Fruit fly (Drosophila melanogaster) S2 (cell line): ENCODE measurements around the gene CG7879.

Source experiments
- CG8478 ChIP-seq: fragments of >200 bp; optimal IDR thresholded peaks from 2 replicates; lab custom pipeline; 2018
- CTCF ChIP-seq, 2 experiments: fragments of >200 bp; optimal IDR thresholded peaks; 2 replicates each; lab custom pipeline; 2018

CG7879 gene

dm6 chr3L:1518715-1519603, 49.4 kb downstream of the CG7879 start:
- TF ChIP-seq CTCF (optimal IDR thresholded peaks at IDR 0.05; lab: Kevin White, UChicago) (no peak), CG8478 (lab: Kevin White, UChicago) (no peak)

dm6 chr3L:1517274-1518047, 50.9 kb downstream of the CG7879 start:
- peak in 1 of 2 experiments; percentile 12 for TF ChIP-seq CTCF (optimal IDR thresholded peaks at IDR 0.05; lab: Kevin White, UChicago)
- TF ChIP-seq CG8478 (lab: Kevin White, UChicago), result no peak

- TF ChIP-seq CG8478 (lab: Kevin White, UChicago) (no peak), CTCF (optimal IDR thresholded peaks at IDR 0.05; lab: Kevin White, UChicago) (no peak)
These were observed 51.7 kb downstream of the CG7879 start, which contains the start of gene cue for dm6 chr3L:1516631-1517273. Gene cue (minus strand): TSS chr3L:1517271.

dm6 chr3L:1515820-1516540, 52.4 kb downstream of the CG7879 start:
- no peak for TF ChIP-seq CG8478 (lab: Kevin White, UChicago)
- no peak for TF ChIP-seq CTCF (optimal IDR thresholded peaks at IDR 0.05; lab: Kevin White, UChicago)
